Worm (Caenorhabditis elegans) whole organism, early embryonic: ENCODE results near the gene ddx-23.

ENCODE experiments used
- B0310.2 ChIP-seq: sonication (generic microtip); optimal IDR thresholded peaks from 2 replicates; lab custom pipeline; 2016; ENCODE audit warnings: mild to moderate bottlenecking, missing genetic modification characterization, missing compliant biosample characterization
- F13C5.2 ChIP-seq: sonication (generic microtip); optimal IDR thresholded peaks from 2 replicates; lab custom pipeline; 2017; ENCODE audit warnings: mild to moderate bottlenecking, missing genetic modification characterization, inconsistent platforms, missing compliant biosample characterization
- aly-1 ChIP-seq: sonication (generic microtip); optimal IDR thresholded peaks from 2 replicates; lab custom pipeline; 2016; ENCODE audit warnings: missing genetic modification characterization, missing compliant biosample characterization
- ama-1 ChIP-seq: fragments of 150-350 bp; optimal IDR thresholded peaks from 2 replicates; lab custom pipeline; 2014
- ceh-13 ChIP-seq: fragments of 200-800 bp; sonication (Bioruptor generic); optimal IDR thresholded peaks from 2 replicates; lab custom pipeline; 2018; ENCODE audit warnings: mild to moderate bottlenecking, missing genetic modification characterization, missing compliant biosample characterization
- ceh-36 ChIP-seq: sonication (generic microtip); optimal IDR thresholded peaks from 2 replicates; lab custom pipeline; 2016; ENCODE audit warnings: missing genetic modification characterization, inconsistent platforms, missing compliant biosample characterization
- ets-7 ChIP-seq: sonication (generic microtip); optimal IDR thresholded peaks from 2 replicates; lab custom pipeline; 2016; ENCODE audit warnings: missing genotype, missing genetic modification characterization, missing compliant biosample characterization
- flt-1 ChIP-seq: fragments of 200-800 bp; sonication (Bioruptor generic); IDR thresholded peaks from 2 replicates; pipeline ENCODE4 v1.3.6; 2022; ENCODE audit warnings: missing genetic modification characterization, missing compliant biosample characterization
- hmbx-1 ChIP-seq: sonication (generic microtip); optimal IDR thresholded peaks from 2 replicates; lab custom pipeline; 2016; ENCODE audit warnings: mild to moderate bottlenecking, missing genetic modification characterization, missing compliant biosample characterization
- hmg-4 ChIP-seq: fragments of 200-800 bp; sonication (Bioruptor generic); optimal IDR thresholded peaks from 2 replicates; lab custom pipeline; 2018; ENCODE audit warnings: mild to moderate bottlenecking, missing genetic modification characterization, missing compliant biosample characterization
- hnd-1 ChIP-seq: sonication (generic microtip); optimal IDR thresholded peaks from 2 replicates; lab custom pipeline; 2016; ENCODE audit warnings: missing genetic modification characterization, missing compliant biosample characterization
- pes-1 ChIP-seq: fragments of 200-800 bp; sonication (Bioruptor generic); IDR thresholded peaks from 2 replicates; pipeline ENCODE4 v1.3.6; 2022; ENCODE audit warnings: missing genetic modification reagents, missing genetic modification characterization, missing compliant biosample characterization
- scrt-1 ChIP-seq: fragments of 200-800 bp; sonication (Bioruptor generic); IDR thresholded peaks from 2 replicates; pipeline ENCODE4 v1.3.6; 2022; ENCODE audit warnings: missing genetic modification characterization, missing compliant biosample characterization
- sea-1 ChIP-seq: fragments of 200-800 bp; sonication (Bioruptor generic); conservative IDR thresholded peaks from 2 replicates; pipeline ENCODE4 v1.3.6; 2022; ENCODE audit warnings: missing genetic modification characterization, missing compliant biosample characterization
- tbx-11 ChIP-seq: fragments of 200-800 bp; sonication (Bioruptor generic); IDR thresholded peaks from 2 replicates; pipeline ENCODE4 v1.3.6; 2022; ENCODE audit warnings: missing genetic modification characterization, missing compliant biosample characterization
- tbx-37 ChIP-seq: fragments of 200-800 bp; sonication (Bioruptor generic); conservative IDR thresholded peaks from 2 replicates; pipeline ENCODE4 v1.3.6; 2022; ENCODE audit warnings: missing genetic modification reagents, missing genetic modification characterization, missing compliant biosample characterization
- tra-4 ChIP-seq: sonication (generic microtip); optimal IDR thresholded peaks from 2 replicates; lab custom pipeline; 2017; ENCODE audit warnings: missing genetic modification characterization, missing compliant biosample characterization

Gene ddx-23

ce11 chrIII:5810012-5810411 lies 43.1 kb downstream of the ddx-23 start:
- TF ChIP-seq hmbx-1 (no peak), hmg-4 (GFP tag; lab: Kevin White, UChicago) (no peak), tbx-37 (no peak), aly-1 (no peak), ceh-13 (GFP tag; lab: Kevin White, UChicago) (no peak), F13C5.2 (no peak), tbx-11 (GFP tag; lab: Robert Waterston, UW) (no peak), ets-7 (tag; lab: Kevin White, UChicago) (no peak), hnd-1 (tag; lab: Kevin White, UChicago) (no peak), B0310.2 (tag; lab: Kevin White, UChicago) (no peak), scrt-1 (GFP tag; lab: Robert Waterston, UW) (no peak), flt-1 (no peak), ceh-36 (tag; lab: Kevin White, UChicago) (no peak), tra-4 (tag; lab: Kevin White, UChicago) (no peak), pes-1 (GFP tag; lab: Robert Waterston, UW) (no peak), ama-1 (no peak), sea-1 (GFP tag; lab: Robert Waterston, UW) (no peak)

ce11 chrIII:5806720-5807119 lies 46.3 kb downstream of the ddx-23 start, which contains the start of gene R12B2.2:
Gene R12B2.2, plus strand, starts transcription at chrIII:5807020.
- TF ChIP-seq tra-4 (tag; lab: Kevin White, UChicago) (no peak), tbx-11 (GFP tag; lab: Robert Waterston, UW) (no peak)

ce11 chrIII:5805273-5805672 lies 47.8 kb downstream of the ddx-23 start, which contains the start of gene R12B2.3:
Gene R12B2.3, plus strand, starts transcription at chrIII:5805573.
- TF ChIP-seq pes-1 (GFP tag; lab: Robert Waterston, UW) (no peak), tra-4 (tag; lab: Kevin White, UChicago) (no peak), tbx-11 (GFP tag; lab: Robert Waterston, UW) (no peak), aly-1 (no peak), hmg-4 (GFP tag; lab: Kevin White, UChicago) (no peak), scrt-1 (GFP tag; lab: Robert Waterston, UW) (no peak), ceh-13 (GFP tag; lab: Kevin White, UChicago) (no peak), tbx-37 (no peak)

- no peak for TF ChIP-seq hnd-1 (tag; lab: Kevin White, UChicago)
- TF ChIP-seq pes-1 (GFP tag; lab: Robert Waterston, UW): no peak
- no peak for TF ChIP-seq ceh-13 (GFP tag; lab: Kevin White, UChicago)
- no peak for TF ChIP-seq tbx-11 (GFP tag; lab: Robert Waterston, UW)
- no peak for TF ChIP-seq sea-1 (GFP tag; lab: Robert Waterston, UW)
- no peak for TF ChIP-seq scrt-1 (GFP tag; lab: Robert Waterston, UW)
- TF ChIP-seq ama-1: no peak
- TF ChIP-seq tbx-37: no peak
- TF ChIP-seq ets-7 (tag; lab: Kevin White, UChicago): no peak
- no peak for TF ChIP-seq hmbx-1
- TF ChIP-seq F13C5.2: no peak
- TF ChIP-seq B0310.2 (tag; lab: Kevin White, UChicago): no peak
- TF ChIP-seq hmg-4 (GFP tag; lab: Kevin White, UChicago): no peak
- no peak for TF ChIP-seq tra-4 (tag; lab: Kevin White, UChicago)
Measured at ce11 chrIII:5802971-5803370, 50.1 kb downstream of the ddx-23 start, which contains the start of the genes polq-1 and him-10. Gene polq-1, minus strand, starts transcription at chrIII:5803160. Gene him-10, plus strand, starts transcription at chrIII:5803260.
